Worm (Caenorhabditis elegans) whole organism, young adult: ENCODE results near the gene C35D10.6.

Experiments
- F22D6.2 ChIP-seq: sonication (generic microtip); optimal IDR thresholded peaks from 2 replicates; lab custom pipeline; 2016; ENCODE audit warnings: mild to moderate bottlenecking, missing genetic modification characterization, missing compliant biosample characterization
- F23B12.7 ChIP-seq: sonication (generic microtip); optimal IDR thresholded peaks from 2 replicates; lab custom pipeline; 2017; ENCODE audit warnings: missing genetic modification characterization, mild to moderate bottlenecking, missing compliant biosample characterization, antibody characterized with exemption, moderate library complexity; ENCODE audit not compliant: insufficient read depth
- F37B4.10 ChIP-seq: fragments of 200-800 bp; sonication (Bioruptor generic); IDR thresholded peaks from 2 replicates; pipeline ENCODE4 v1.3.6; 2022; ENCODE audit warnings: missing genetic modification characterization, missing compliant biosample characterization
- F39B2.1 ChIP-seq: fragments of 200-800 bp; sonication (Bioruptor generic); IDR thresholded peaks from 2 replicates; pipeline ENCODE4 v1.3.6; 2022; ENCODE audit warnings: missing genetic modification reagents, missing genetic modification characterization, missing compliant biosample characterization
- F57C9.4 ChIP-seq: sonication (generic microtip); optimal IDR thresholded peaks from 2 replicates; lab custom pipeline; 2017; ENCODE audit warnings: mild to moderate bottlenecking, missing genetic modification characterization, missing compliant biosample characterization
- Y53F4B.3 ChIP-seq: fragments of 200-800 bp; sonication (Bioruptor generic); IDR thresholded peaks from 2 replicates; pipeline ENCODE4 v1.3.6; 2022; ENCODE audit warnings: missing genetic modification reagents, missing genetic modification characterization, missing compliant biosample characterization
- Y53G8AR.9 ChIP-seq: fragments of 200-800 bp; sonication (Bioruptor generic); conservative IDR thresholded peaks from 2 replicates; pipeline ENCODE4 v1.3.6; 2022; ENCODE audit warnings: missing genetic modification reagents, missing genetic modification characterization, missing compliant biosample characterization
- Y79H2A.3 ChIP-seq: fragments of 200-800 bp; sonication (Bioruptor generic); conservative IDR thresholded peaks from 2 replicates; pipeline ENCODE4 v1.3.6; 2022; ENCODE audit warnings: missing genetic modification reagents, missing genetic modification characterization, missing compliant biosample characterization
- ZK185.1 ChIP-seq: sonication (generic microtip); optimal IDR thresholded peaks from 2 replicates; lab custom pipeline; 2016; ENCODE audit warnings: mild to moderate bottlenecking, missing genetic modification characterization, missing compliant biosample characterization; ENCODE audit not compliant: poor library complexity, severe bottlenecking
- akir-1 ChIP-seq: fragments of 200-800 bp; sonication (Bioruptor generic); optimal IDR thresholded peaks from 2 replicates; lab custom pipeline; 2018; ENCODE audit warnings: mild to moderate bottlenecking, missing genetic modification characterization, moderate library complexity, missing compliant biosample characterization
- attf-6 ChIP-seq: fragments of 200-800 bp; sonication (Bioruptor generic); IDR thresholded peaks from 2 replicates; pipeline ENCODE4 v1.3.6; 2022; ENCODE audit warnings: missing genetic modification reagents, missing genetic modification characterization, missing compliant biosample characterization
- bed-2 ChIP-seq: fragments of 200-800 bp; sonication (Bioruptor generic); IDR thresholded peaks from 2 replicates; pipeline ENCODE4 v1.3.6; 2022; ENCODE audit warnings: missing genetic modification reagents, missing genetic modification characterization, missing compliant biosample characterization
- ccch-3 ChIP-seq: fragments of 200-800 bp; sonication (Bioruptor generic); optimal IDR thresholded peaks from 2 replicates; lab custom pipeline; 2018; ENCODE audit warnings: mild to moderate bottlenecking, missing genetic modification characterization, missing compliant biosample characterization
- die-1 ChIP-seq: sonication (generic microtip); optimal IDR thresholded peaks from 2 replicates; lab custom pipeline; 2016; ENCODE audit warnings: missing genotype, mild to moderate bottlenecking, missing genetic modification characterization, missing compliant biosample characterization
- ekl-4 ChIP-seq: fragments of 200-800 bp; sonication (Bioruptor generic); IDR thresholded peaks from 2 replicates; pipeline ENCODE4 v1.3.6; 2022; ENCODE audit warnings: missing genetic modification reagents, missing genetic modification characterization, missing compliant biosample characterization
- fkh-3 ChIP-seq: sonication (generic microtip); optimal IDR thresholded peaks from 2 replicates; lab custom pipeline; 2016; ENCODE audit warnings: mild to moderate bottlenecking, missing genetic modification characterization, missing compliant biosample characterization
- him-1 ChIP-seq: sonication (generic microtip); optimal IDR thresholded peaks from 2 replicates; lab custom pipeline; 2016; ENCODE audit warnings: missing genotype, missing genetic modification reagents, missing genetic modification characterization, missing compliant biosample characterization
- hmg-1.2 ChIP-seq: fragments of 200-800 bp; sonication (Bioruptor generic); IDR thresholded peaks from 2 replicates; pipeline ENCODE4 v1.3.6; 2022; ENCODE audit warnings: missing genetic modification reagents, missing genetic modification characterization, missing compliant biosample characterization
- hmg-20 ChIP-seq: fragments of 200-800 bp; sonication (Bioruptor generic); IDR thresholded peaks from 2 replicates; pipeline ENCODE4 v1.3.6; 2022; ENCODE audit warnings: missing genetic modification reagents, missing genetic modification characterization, missing compliant biosample characterization
- hrde-1 ChIP-seq: sonication (generic microtip); optimal IDR thresholded peaks from 2 replicates; lab custom pipeline; 2016; ENCODE audit warnings: missing genetic modification characterization, mild to moderate bottlenecking, missing compliant biosample characterization, moderate library complexity, missing genotype, missing genetic modification reagents, borderline replicate concordance
- let-526 ChIP-seq: fragments of 200-800 bp; sonication (Bioruptor generic); IDR thresholded peaks from 2 replicates; pipeline ENCODE4 v1.3.6; 2022; ENCODE audit warnings: missing genetic modification reagents, missing genetic modification characterization, missing compliant biosample characterization
- let-607 ChIP-seq, 2 experiments: fragments of 200-800 bp in 1 of 2; sonication (Bioruptor generic) in 1 of 2; sonication (generic microtip) in 1 of 2; optimal IDR thresholded peaks; 2 replicates each; lab custom pipeline; 2016 to 2018; ENCODE audit warnings: mild to moderate bottlenecking in 2 of 2, missing compliant biosample characterization in 2 of 2, missing genetic modification characterization in 2 of 2, moderate library complexity in 2 of 2, missing genotype in 1 of 2
- lin-26 ChIP-seq: fragments of 200-800 bp; sonication (Bioruptor generic); IDR thresholded peaks from 2 replicates; pipeline ENCODE4 v1.3.6; 2022; ENCODE audit warnings: missing genetic modification reagents, missing genetic modification characterization, missing compliant biosample characterization
- lin-35 ChIP-seq, 3 experiments: fragments of 150-350 bp in 2 of 3; sonication (generic microtip) in 1 of 3; optimal IDR thresholded peaks; 2 replicates each; lab custom pipeline; 2014 to 2018; ENCODE audit warnings: missing biosample characterization in 3 of 3, missing genetic modification characterization in 3 of 3, missing genetic modification reagents in 3 of 3
- lsy-27 ChIP-seq: sonication (generic microtip); optimal IDR thresholded peaks from 2 replicates; lab custom pipeline; 2017; ENCODE audit warnings: missing genetic modification characterization, mild to moderate bottlenecking, missing compliant biosample characterization, antibody characterized with exemption, missing genotype, borderline replicate concordance; ENCODE audit not compliant: insufficient read depth
- madf-10 ChIP-seq: sonication (generic microtip); optimal IDR thresholded peaks from 2 replicates; lab custom pipeline; 2016; ENCODE audit warnings: mild to moderate bottlenecking, missing genetic modification characterization, missing compliant biosample characterization
- madf-6 ChIP-seq: fragments of 200-800 bp; sonication (Bioruptor generic); IDR thresholded peaks from 2 replicates; pipeline ENCODE4 v1.3.6; 2022; ENCODE audit warnings: missing genetic modification reagents, missing genetic modification characterization, missing compliant biosample characterization
- mcd-1 ChIP-seq: fragments of 200-800 bp; sonication (Bioruptor generic); IDR thresholded peaks from 2 replicates; pipeline ENCODE4 v1.3.6; 2022; ENCODE audit warnings: missing genetic modification reagents, missing genetic modification characterization, missing compliant biosample characterization
- nfyb-1 ChIP-seq: fragments of 200-800 bp; sonication (Bioruptor generic); IDR thresholded peaks from 2 replicates; pipeline ENCODE4 v1.3.6; 2022; ENCODE audit warnings: missing genetic modification reagents, missing genetic modification characterization, missing compliant biosample characterization
- nhr-179 ChIP-seq: sonication (generic microtip); optimal IDR thresholded peaks from 2 replicates; lab custom pipeline; 2016; ENCODE audit warnings: mild to moderate bottlenecking, missing genetic modification characterization, missing compliant biosample characterization
- nhr-27 ChIP-seq: fragments of 200-800 bp; sonication (Bioruptor generic); optimal IDR thresholded peaks from 2 replicates; lab custom pipeline; 2018; ENCODE audit warnings: mild to moderate bottlenecking, missing genetic modification characterization, moderate library complexity, missing compliant biosample characterization
- rec-8 ChIP-seq, 2 experiments: sonication (generic microtip); optimal IDR thresholded peaks; 2 replicates each; lab custom pipeline; 2016; ENCODE audit warnings: mild to moderate bottlenecking in 2 of 2, missing genetic modification characterization in 2 of 2, missing genetic modification reagents in 2 of 2, missing genotype in 2 of 2, missing biosample characterization in 1 of 2, missing compliant biosample characterization in 1 of 2, moderate library complexity in 1 of 2
- repo-1 ChIP-seq: sonication (generic microtip); optimal IDR thresholded peaks from 2 replicates; lab custom pipeline; 2017; ENCODE audit warnings: mild to moderate bottlenecking, missing genetic modification characterization, missing compliant biosample characterization
- sea-2 ChIP-seq: fragments of 200-800 bp; sonication (Bioruptor generic); IDR thresholded peaks from 2 replicates; pipeline ENCODE4 v1.3.6; 2022; ENCODE audit warnings: missing genetic modification characterization, missing compliant biosample characterization
- snpc-1.1 ChIP-seq: sonication (generic microtip); optimal IDR thresholded peaks from 2 replicates; lab custom pipeline; 2017; ENCODE audit warnings: missing genetic modification characterization, mild to moderate bottlenecking, missing compliant biosample characterization, antibody characterized with exemption, moderate library complexity, missing genotype, missing genetic modification reagents; ENCODE audit not compliant: insufficient read depth
- snpc-1.3 ChIP-seq: sonication (generic microtip); optimal IDR thresholded peaks from 2 replicates; lab custom pipeline; 2017; ENCODE audit warnings: missing genetic modification characterization, mild to moderate bottlenecking, missing compliant biosample characterization, antibody characterized with exemption, moderate library complexity, missing genotype, missing genetic modification reagents; ENCODE audit not compliant: insufficient read depth
- tbp1 ChIP-seq: fragments of 200-800 bp; sonication (Bioruptor generic); optimal IDR thresholded peaks from 2 replicates; lab custom pipeline; 2018; ENCODE audit warnings: mild to moderate bottlenecking, missing genetic modification characterization, missing compliant biosample characterization
- tbx-9 ChIP-seq: sonication (generic microtip); optimal IDR thresholded peaks from 2 replicates; lab custom pipeline; 2016; ENCODE audit warnings: borderline replicate concordance, missing genetic modification characterization, inconsistent platforms, missing compliant biosample characterization
- tlf-1 ChIP-seq: fragments of 200-800 bp; sonication (Bioruptor generic); optimal IDR thresholded peaks from 2 replicates; lab custom pipeline; 2018; ENCODE audit warnings: mild to moderate bottlenecking, missing genetic modification characterization, missing compliant biosample characterization
- unc-62 ChIP-seq: fragments of 150-350 bp; optimal IDR thresholded peaks from 2 replicates; lab custom pipeline; 2014; ENCODE audit warnings: missing biosample characterization, missing genetic modification reagents, missing genetic modification characterization
- zim-3 ChIP-seq: sonication (generic microtip); optimal IDR thresholded peaks from 2 replicates; lab custom pipeline; 2017; ENCODE audit warnings: mild to moderate bottlenecking, missing genetic modification characterization, moderate library complexity, missing compliant biosample characterization
- ztf-25 ChIP-seq: fragments of 200-800 bp; sonication (Bioruptor generic); IDR thresholded peaks from 2 replicates; pipeline ENCODE4 v1.3.6; 2022; ENCODE audit warnings: missing genetic modification reagents, missing genetic modification characterization, missing compliant biosample characterization
- ztf-26 ChIP-seq: sonication (generic microtip); optimal IDR thresholded peaks from 2 replicates; lab custom pipeline; 2017; ENCODE audit warnings: missing genetic modification characterization, missing compliant biosample characterization
- ztf-6 ChIP-seq: fragments of 200-800 bp; sonication (Bioruptor generic); IDR thresholded peaks from 2 replicates; pipeline ENCODE4 v1.3.6; 2022; ENCODE audit warnings: missing genetic modification reagents, missing genetic modification characterization, missing compliant biosample characterization

The C35D10.6 gene

ce11 chrIII:4895313-4895712, 36.2 kb downstream of the C35D10.6 start:
- no peak for TF ChIP-seq Y53G8AR.9 (GFP tag; lab: Robert Waterston, UW)
- no peak for TF ChIP-seq tbx-9
- no peak for TF ChIP-seq Y53F4B.3 (GFP tag; lab: Robert Waterston, UW)
- no peak for TF ChIP-seq attf-6
- TF ChIP-seq ZK185.1 = no peak
- no peak for TF ChIP-seq F39B2.1 (GFP tag; lab: Robert Waterston, UW)
- no peak for TF ChIP-seq ztf-26 (tag; lab: Kevin White, UChicago)
- no peak for TF ChIP-seq nhr-179 (tag; lab: Kevin White, UChicago)
- no peak for TF ChIP-seq ekl-4 (GFP tag; lab: Robert Waterston, UW)
- no peak for TF ChIP-seq lsy-27 (tag; lab: Kevin White, UChicago)
- no peak for TF ChIP-seq zim-3 (tag; lab: Kevin White, UChicago)
- no peak for TF ChIP-seq lin-35 (GFP tag; optimal IDR thresholded peaks at IDR 0.05; lab: Kevin White, UChicago)
- TF ChIP-seq tbp1 (GFP tag; lab: Kevin White, UChicago) = no peak
- TF ChIP-seq mcd-1 = no peak
- TF ChIP-seq ccch-3 = no peak
- no peak for TF ChIP-seq F23B12.7 (tag; lab: Kevin White, UChicago)
- no peak for TF ChIP-seq F57C9.4 (tag; lab: Kevin White, UChicago)
- TF ChIP-seq ztf-6 (GFP tag; lab: Robert Waterston, UW) = no peak
- TF ChIP-seq let-607 (tag; optimal IDR thresholded peaks at IDR 0.05; lab: Kevin White, UChicago) = no peak
- no peak for TF ChIP-seq ztf-25 (GFP tag; lab: Robert Waterston, UW)

- TF ChIP-seq let-526 (GFP tag; lab: Robert Waterston, UW) = no peak
- no peak for TF ChIP-seq akir-1 (GFP tag; lab: Kevin White, UChicago)
- no peak for TF ChIP-seq madf-6 (GFP tag; lab: Robert Waterston, UW)
These were observed 40.0 kb downstream of the C35D10.6 start, which contains the start of gene nhl-2 for ce11 chrIII:4899035-4899578. Gene nhl-2 (minus strand): TSS chrIII:4899085.

ce11 chrIII:4899728-4900127, 40.6 kb downstream of the C35D10.6 start:
- TF ChIP-seq F37B4.10 (GFP tag; lab: Robert Waterston, UW) = peak; percentile 94
- TF ChIP-seq Y79H2A.3 (GFP tag; lab: Robert Waterston, UW) = peak; percentile 76
- peak; percentile 78 for TF ChIP-seq madf-6 (GFP tag; lab: Robert Waterston, UW)
- no peak for TF ChIP-seq him-1 (tag; lab: Kevin White, UChicago)
- peak; percentile 92 for TF ChIP-seq lin-26 (GFP tag; lab: Robert Waterston, UW)
- TF ChIP-seq bed-2 = peak; percentile 86
- no peak for TF ChIP-seq snpc-1.3 (tag; lab: Kevin White, UChicago)
- peak; percentile 98 for TF ChIP-seq tlf-1 (GFP tag; lab: Kevin White, UChicago)
- TF ChIP-seq die-1 (tag; lab: Kevin White, UChicago) = peak; percentile 91
- peak; percentile 93 for TF ChIP-seq F22D6.2 (tag; lab: Kevin White, UChicago)
- TF ChIP-seq unc-62 (GFP tag; lab: Kevin White, UChicago) = peak; percentile 77
- peak; percentile 99 for TF ChIP-seq nfyb-1 (GFP tag; lab: Robert Waterston, UW)
- TF ChIP-seq hmg-20 (GFP tag; lab: Robert Waterston, UW) = peak; percentile 83; the same call in 1 of the 2 replicates
- TF ChIP-seq let-607 (tag; optimal IDR thresholded peaks at IDR 0.05; lab: Kevin White, UChicago) = peak; percentile 94 to 95
- TF ChIP-seq repo-1 (tag; lab: Kevin White, UChicago) = peak; percentile 97
- TF ChIP-seq sea-2 = peak; percentile 97
- no peak for TF ChIP-seq fkh-3 (tag; lab: Kevin White, UChicago)
- no peak for TF ChIP-seq F39B2.1 (GFP tag; lab: Robert Waterston, UW)
- TF ChIP-seq hmg-1.2 (GFP tag; lab: Robert Waterston, UW) = peak; percentile 95
- TF ChIP-seq hrde-1 (tag; lab: Kevin White, UChicago) = no peak
- peak; percentile 95 for TF ChIP-seq madf-10 (tag; lab: Kevin White, UChicago)
- TF ChIP-seq ccch-3 = no peak
- TF ChIP-seq ztf-26 (tag; lab: Kevin White, UChicago) = peak; percentile 99
- TF ChIP-seq snpc-1.1 (tag; lab: Kevin White, UChicago) = no peak
- no peak for TF ChIP-seq rec-8 (tag; optimal IDR thresholded peaks at IDR 0.05; lab: Kevin White, UChicago)
- TF ChIP-seq nhr-27 = peak; percentile 80
